Worm (Caenorhabditis elegans): ENCODE data around the gene irld-1.

Gene irld-1

ce11 chrV:4322706-4323105, 13.9 kb upstream of the irld-1 start, which contains the start of gene R02D1.2:
Gene R02D1.2 (minus strand): TSS chrV:4322806.
- TF ChIP-seq fax-1 (tag; optimal IDR thresholded peaks at IDR 0.05) (no peak), hlh-8 (tag; optimal IDR thresholded peaks at IDR 0.05) (no peak), madf-2 (tag; optimal IDR thresholded peaks at IDR 0.05) (no peak), lin-11 (tag; optimal IDR thresholded peaks at IDR 0.05) (no peak), pag-3 (tag; optimal IDR thresholded peaks at IDR 0.05; ENCODE audit: borderline replicate concordance) (no peak), ceh-24 (tag; optimal IDR thresholded peaks at IDR 0.05) (no peak), fkh-6 (tag; optimal IDR thresholded peaks at IDR 0.05) (no peak), hlh-13 (GFP tag; optimal IDR thresholded peaks at IDR 0.05) (no peak), unc-42 (tag; optimal IDR thresholded peaks at IDR 0.05) (no peak), ceh-30 (tag; optimal IDR thresholded peaks at IDR 0.05) (no peak), ceh-18 (tag; optimal IDR thresholded peaks at IDR 0.05) (no peak), lim-6 (tag; optimal IDR thresholded peaks at IDR 0.05) (no peak), ama-1 (optimal IDR thresholded peaks at IDR 0.05) (no peak)

- TF ChIP-seq unc-3 (GFP tag; conservative IDR thresholded peaks at IDR 0.05) = no peak
- TF ChIP-seq unc-3 (tag; optimal IDR thresholded peaks at IDR 0.05) = no peak
- TF ChIP-seq nfya-1 (tag; optimal IDR thresholded peaks at IDR 0.05) = no peak
- no peak for TF ChIP-seq ceh-34 (tag; optimal IDR thresholded peaks at IDR 0.05)
- TF ChIP-seq ceh-6 (GFP tag; optimal IDR thresholded peaks at IDR 0.05) = no peak
- TF ChIP-seq madf-2 (tag; optimal IDR thresholded peaks at IDR 0.05) = no peak
- TF ChIP-seq hlh-30 (tag; optimal IDR thresholded peaks at IDR 0.05; ENCODE audit: insufficient read depth) = no peak
- no peak for TF ChIP-seq ceh-19 (GFP tag; optimal IDR thresholded peaks at IDR 0.05)
Observed at ce11 chrV:4325415-4325814, 11.1 kb upstream of the irld-1 start, which contains the start of gene nhr-125. Gene nhr-125 (minus strand): TSS chrV:4325515.

ce11 chrV:4326841-4327240, 9.7 kb upstream of the irld-1 start, which contains the start of gene D2063.1:
Gene D2063.1 (plus strand): TSS chrV:4327121.
- TF ChIP-seq unc-55 (GFP tag; optimal IDR thresholded peaks at IDR 0.05) (peak; percentile 49), F13H6.1 (tag; optimal IDR thresholded peaks at IDR 0.05) (no peak)

- no peak for TF ChIP-seq ceh-45 (GFP tag; IDR thresholded peaks at IDR 0.05)
- TF ChIP-seq ceh-22 (tag; optimal IDR thresholded peaks at IDR 0.05) = no peak
- TF ChIP-seq dmd-4 (tag; optimal IDR thresholded peaks at IDR 0.05; ENCODE audit: borderline replicate concordance) = no peak
- TF ChIP-seq ref-2 (tag; optimal IDR thresholded peaks at IDR 0.05) = no peak
- no peak for TF ChIP-seq dve-1 (tag; optimal IDR thresholded peaks at IDR 0.05)
- no peak for TF ChIP-seq sox-4 (tag; optimal IDR thresholded peaks at IDR 0.05)
- no peak for TF ChIP-seq hlh-15 (tag; optimal IDR thresholded peaks at IDR 0.05)
- no peak for TF ChIP-seq ceh-14 (tag; optimal IDR thresholded peaks at IDR 0.05)
- no peak for TF ChIP-seq che-1 (tag; optimal IDR thresholded peaks at IDR 0.05)
Observed at ce11 chrV:4330820-4331219, 5.7 kb upstream of the irld-1 start.

- TF ChIP-seq pha-4 (tag; optimal IDR thresholded peaks at IDR 0.05) = no peak
- TF ChIP-seq ceh-48 (tag; optimal IDR thresholded peaks at IDR 0.05) = no peak
- no peak for TF ChIP-seq unc-55 (GFP tag; optimal IDR thresholded peaks at IDR 0.05)
- TF ChIP-seq hlh-30 (tag; optimal IDR thresholded peaks at IDR 0.05; ENCODE audit: insufficient read depth) = no peak
- no peak for TF ChIP-seq ceh-9 (tag; optimal IDR thresholded peaks at IDR 0.05)
- no peak for TF ChIP-seq hlh-6 (tag; optimal IDR thresholded peaks at IDR 0.05)
- no peak for TF ChIP-seq dmd-4 (tag; optimal IDR thresholded peaks at IDR 0.05; ENCODE audit: borderline replicate concordance)
- TF ChIP-seq unc-86 (tag; optimal IDR thresholded peaks at IDR 0.05) = no peak
- no peak for TF ChIP-seq ref-2 (tag; optimal IDR thresholded peaks at IDR 0.05)
- TF ChIP-seq ceh-2 (tag; optimal IDR thresholded peaks at IDR 0.05) = no peak
- no peak for TF ChIP-seq tbx-7 (tag; optimal IDR thresholded peaks at IDR 0.05)
- TF ChIP-seq K02D7.2 (tag; optimal IDR thresholded peaks at IDR 0.05) = no peak
- TF ChIP-seq eyg-1 (tag; optimal IDR thresholded peaks at IDR 0.05) = no peak
- TF ChIP-seq C38D4.7 (GFP tag; optimal IDR thresholded peaks at IDR 0.05) = no peak
- TF ChIP-seq ets-4 (tag; optimal IDR thresholded peaks at IDR 0.05) = no peak
- no peak for TF ChIP-seq pha-2 (tag; optimal IDR thresholded peaks at IDR 0.05)
- no peak for TF ChIP-seq C08G9.2 (tag; optimal IDR thresholded peaks at IDR 0.05)
- no peak for TF ChIP-seq syd-9 (tag; optimal IDR thresholded peaks at IDR 0.05)
Observed at ce11 chrV:4332450-4332849, 4.1 kb upstream of the irld-1 start, which contains the start of gene oac-12. Gene oac-12 (minus strand): TSS chrV:4332550.
